Fruit fly (Drosophila melanogaster) Kc167 (cell line): ENCODE data around the gene soti.

Experiments used
- Myc ChIP-seq: fragments of >200 bp; optimal IDR thresholded peaks from 2 replicates; lab custom pipeline; 2017; ENCODE audit warnings: missing external identifiers
- Sin3A ChIP-seq: fragments of >200 bp; optimal IDR thresholded peaks from 2 replicates; lab custom pipeline; 2018; ENCODE audit warnings: missing external identifiers
- h ChIP-seq: fragments of >200 bp; optimal IDR thresholded peaks from 3 replicates; lab custom pipeline; 2018; ENCODE audit warnings: missing external identifiers
- insv ChIP-seq: fragments of >200 bp; optimal IDR thresholded peaks from 3 replicates; lab custom pipeline; 2018; ENCODE audit warnings: missing external identifiers
- psq ChIP-seq: fragments of >200 bp; optimal IDR thresholded peaks from 2 replicates; lab custom pipeline; 2017; ENCODE audit warnings: missing external identifiers
- ttk ChIP-seq: sonication (Bioruptor generic); optimal IDR thresholded peaks from 2 replicates; lab custom pipeline; 2017; ENCODE audit warnings: missing external identifiers

soti gene

DNA sequence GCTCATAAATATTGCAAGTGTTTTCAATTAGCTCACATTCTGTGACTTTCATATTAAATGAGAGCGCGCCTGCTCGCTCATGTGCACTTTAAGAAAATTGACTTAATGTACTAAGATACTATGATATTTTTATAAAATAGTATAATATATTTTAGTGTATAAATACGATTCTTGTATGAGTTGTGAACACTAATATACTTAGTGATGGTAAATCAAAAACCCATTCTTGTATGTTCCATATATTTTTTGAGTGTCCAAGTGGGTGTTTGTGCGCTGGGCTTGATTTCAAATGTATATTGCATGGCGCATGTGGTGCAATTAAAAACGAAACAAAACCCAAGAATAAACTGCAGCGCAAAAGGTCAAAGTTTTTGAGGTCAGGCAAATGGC is 7.7 kb downstream of the soti start:
- TF ChIP-seq psq (lab: Kevin White, UChicago) (no peak), Myc (no peak), Sin3A (lab: Kevin White, UChicago) (no peak), insv (lab: Kevin White, UChicago) (no peak), ttk (lab: Kevin White, UChicago) (no peak), h (lab: Kevin White, UChicago) (no peak)

DNA sequence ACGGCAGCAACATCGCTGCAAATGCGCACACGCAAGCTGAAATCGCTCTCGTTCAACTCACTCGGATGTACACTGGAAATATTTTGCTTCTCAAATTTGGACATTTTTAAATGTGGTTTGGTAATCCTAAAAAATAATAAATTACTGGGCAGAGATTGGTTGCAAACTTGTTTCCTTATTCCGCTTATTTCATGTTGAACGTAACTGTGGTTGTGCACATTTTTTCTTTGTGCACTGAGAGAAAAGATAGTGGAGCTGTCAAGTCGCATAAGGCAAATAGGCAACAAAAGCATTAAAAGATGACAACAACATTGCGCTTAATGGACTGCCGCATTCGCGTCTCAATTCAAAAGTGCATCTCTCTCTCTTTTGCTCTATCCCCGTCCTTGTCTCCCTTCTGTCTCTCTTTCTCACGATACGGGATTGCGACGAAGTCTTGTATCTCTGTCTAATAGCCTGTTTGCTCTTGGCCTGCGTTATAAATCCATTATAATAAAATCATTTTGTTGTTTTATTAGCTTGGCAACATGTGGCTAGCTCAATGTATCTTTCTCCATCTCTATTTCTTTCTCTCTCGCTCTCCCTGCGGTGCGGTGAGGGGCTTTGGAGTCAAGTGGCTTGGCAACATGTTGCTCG is 8.2 kb downstream of the soti start:
- no peak for TF ChIP-seq psq (lab: Kevin White, UChicago)
- no peak for TF ChIP-seq insv (lab: Kevin White, UChicago)
- TF ChIP-seq ttk (lab: Kevin White, UChicago), result no peak
- no peak for TF ChIP-seq Myc
- TF ChIP-seq Sin3A (lab: Kevin White, UChicago), result no peak
- TF ChIP-seq h (lab: Kevin White, UChicago), result no peak

DNA sequence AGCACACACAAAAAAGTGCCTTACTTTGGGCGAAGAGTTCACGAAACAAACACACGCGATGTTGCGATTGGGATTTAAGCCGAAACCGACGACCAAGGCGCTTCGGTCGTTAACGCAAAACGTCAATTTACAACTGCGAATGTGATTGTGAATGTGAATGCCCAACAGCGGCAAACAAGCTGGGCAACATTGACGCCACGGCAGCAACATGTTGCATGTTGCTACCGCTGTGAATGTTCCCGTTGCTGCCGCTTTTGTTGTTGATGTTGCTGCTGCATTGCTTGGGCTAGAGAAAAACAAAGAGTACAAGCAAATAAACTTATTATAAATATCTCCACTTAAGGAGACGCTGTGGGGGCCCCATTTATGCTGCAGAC is 8.7 kb downstream of the soti start, which contains the start of gene NK7.1:
TSS of gene NK7.1 (minus strand) at position 137 of the 377 bp plus-strand sequence.
- TF ChIP-seq Sin3A (lab: Kevin White, UChicago) (no peak), ttk (lab: Kevin White, UChicago) (no peak), Myc (no peak), h (lab: Kevin White, UChicago) (no peak), insv (lab: Kevin White, UChicago) (no peak), psq (lab: Kevin White, UChicago) (no peak)

DNA sequence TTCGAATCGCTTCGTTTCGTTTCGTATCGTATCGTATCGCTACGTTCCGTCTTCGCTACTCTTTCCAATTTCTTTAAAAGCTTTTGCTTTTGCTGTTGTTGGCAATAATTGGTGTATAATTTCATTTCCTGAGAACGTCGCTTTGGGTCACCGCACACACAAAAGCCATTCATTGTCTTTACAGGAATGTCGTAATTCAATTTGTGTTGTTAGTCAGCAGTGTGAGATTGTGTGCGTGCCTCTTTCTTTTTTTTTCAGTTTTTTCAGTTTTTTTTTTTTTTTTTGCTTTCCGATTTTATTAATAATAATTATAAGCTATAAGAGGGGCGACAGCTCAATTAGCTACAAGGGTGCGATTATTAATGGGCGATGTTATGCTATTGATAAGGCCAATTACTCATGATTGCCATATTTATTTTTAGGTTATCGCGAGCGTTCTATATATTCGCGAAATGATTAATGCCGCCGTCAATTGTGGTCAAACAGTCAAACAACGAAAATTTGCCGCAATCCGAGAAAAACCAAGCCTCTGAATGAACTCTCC is 10.3 kb downstream of the soti start:
- TF ChIP-seq insv (lab: Kevin White, UChicago) (no peak), psq (lab: Kevin White, UChicago) (no peak), Myc (no peak), Sin3A (lab: Kevin White, UChicago) (no peak)

DNA sequence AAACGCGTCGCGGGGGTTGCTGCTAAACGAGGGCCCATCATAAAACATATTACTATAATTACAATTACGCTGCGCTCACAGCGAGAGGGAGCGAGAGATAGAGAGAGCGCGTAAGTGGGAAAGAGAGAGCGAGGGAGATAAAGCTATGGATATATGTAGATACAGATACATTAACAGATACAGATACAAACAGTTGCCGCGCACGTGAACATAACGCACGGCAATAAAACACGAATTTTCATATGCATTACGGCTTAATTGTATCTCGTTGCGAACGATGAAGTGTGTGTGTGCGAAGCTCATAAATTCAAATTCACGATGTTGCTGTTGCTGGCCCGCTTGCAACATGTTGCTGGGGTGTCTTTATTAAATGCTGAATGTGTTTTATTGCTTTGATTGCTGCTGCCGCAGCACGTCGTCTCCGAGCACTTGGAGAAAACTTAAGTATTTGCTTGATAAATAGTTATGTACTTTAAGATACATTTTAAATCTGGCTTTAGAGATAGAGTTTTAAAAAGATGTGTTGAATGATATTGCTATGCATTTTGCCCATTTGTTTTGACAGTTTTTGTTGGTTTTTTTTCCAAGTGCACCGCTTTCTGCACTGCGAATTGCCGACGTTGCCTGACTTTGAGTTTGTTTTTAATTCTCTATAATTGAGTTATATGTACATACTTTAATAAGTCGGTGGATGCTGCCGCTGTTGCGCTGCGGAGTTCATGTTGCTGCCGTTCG is 11.1 kb downstream of the soti start:
- TF ChIP-seq Sin3A (lab: Kevin White, UChicago), result no peak
- TF ChIP-seq Myc, result no peak
- no peak for TF ChIP-seq psq (lab: Kevin White, UChicago)
- no peak for TF ChIP-seq ttk (lab: Kevin White, UChicago)
- no peak for TF ChIP-seq h (lab: Kevin White, UChicago)
- TF ChIP-seq insv (lab: Kevin White, UChicago), result no peak

DNA sequence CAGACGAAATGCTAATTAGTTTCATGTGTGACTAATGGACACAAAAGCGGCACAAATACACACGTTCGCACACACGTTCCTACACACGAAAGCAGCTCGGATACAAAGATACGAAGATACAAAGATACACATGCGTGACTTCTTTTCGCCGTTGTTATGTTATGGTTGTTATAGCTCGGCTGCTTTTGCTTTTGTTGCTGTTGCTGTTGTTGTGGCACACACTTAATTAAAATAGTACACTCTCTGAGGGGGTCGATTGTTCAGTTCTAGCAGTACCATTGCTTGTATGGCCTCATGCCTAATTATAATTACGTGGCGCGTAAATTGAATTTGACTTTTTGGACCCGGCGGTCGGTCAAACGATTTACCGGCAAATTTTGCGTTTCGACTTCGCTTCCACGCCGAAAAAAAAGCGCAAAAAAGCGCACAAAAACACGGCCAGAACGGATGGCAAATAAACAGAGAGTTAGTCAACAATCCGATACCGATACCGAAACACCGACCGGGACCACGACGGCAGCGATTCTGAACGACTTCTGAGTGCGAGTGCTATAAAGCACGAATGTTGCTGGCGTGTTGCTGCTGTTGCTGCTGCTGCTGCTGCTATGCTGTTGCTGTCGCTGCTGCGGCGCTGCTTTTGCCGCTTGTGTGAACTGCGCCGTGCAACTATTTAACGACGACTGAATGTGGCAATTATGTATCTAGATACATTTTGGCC is 11.9 kb downstream of the soti start:
- TF ChIP-seq h (lab: Kevin White, UChicago) (no peak), insv (lab: Kevin White, UChicago) (no peak), Myc (no peak), Sin3A (lab: Kevin White, UChicago) (no peak), ttk (lab: Kevin White, UChicago) (no peak)

DNA sequence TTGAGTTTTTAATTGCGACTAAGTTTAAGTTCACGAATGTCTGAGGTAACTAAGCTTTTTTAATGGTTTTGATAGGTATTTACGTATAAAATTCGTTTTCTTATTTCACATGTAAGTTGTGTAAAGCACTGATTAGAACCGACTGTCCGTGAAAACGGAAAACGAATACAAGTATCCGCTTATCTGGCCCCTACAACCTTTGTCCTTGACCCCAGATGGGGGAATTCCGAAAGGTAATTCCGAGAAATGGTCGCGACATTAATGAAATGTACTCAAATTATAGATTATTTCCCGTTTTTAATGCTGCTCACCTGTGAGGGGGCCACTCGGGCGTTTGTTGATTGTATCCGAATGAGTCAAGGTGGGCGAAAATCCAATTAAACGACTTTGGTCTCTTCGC is 14.6 kb downstream of the soti start:
- no peak for TF ChIP-seq Myc
- no peak for TF ChIP-seq ttk (lab: Kevin White, UChicago)
- no peak for TF ChIP-seq insv (lab: Kevin White, UChicago)
- no peak for TF ChIP-seq Sin3A (lab: Kevin White, UChicago)
- no peak for TF ChIP-seq h (lab: Kevin White, UChicago)
- TF ChIP-seq psq (lab: Kevin White, UChicago), result no peak

DNA sequence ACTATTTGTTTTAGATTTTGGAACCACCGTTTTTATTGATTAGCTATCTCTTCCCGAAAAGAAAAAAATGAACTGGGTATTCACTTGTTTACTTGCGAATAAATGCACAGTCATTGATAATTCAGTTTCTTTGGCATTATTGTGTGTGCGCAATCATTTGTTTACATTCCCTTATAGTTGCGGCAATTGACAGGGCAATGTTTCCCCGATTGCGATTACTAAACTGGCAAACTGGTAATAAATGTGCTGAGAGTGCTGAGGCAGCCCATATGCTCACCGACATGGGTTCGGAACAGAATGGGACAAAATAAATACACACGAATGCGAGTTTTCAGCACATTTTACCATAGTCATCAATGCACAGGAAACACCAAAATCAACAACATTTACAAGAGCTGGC is 15.6 kb downstream of the soti start:
- no peak for TF ChIP-seq Myc
- no peak for TF ChIP-seq Sin3A (lab: Kevin White, UChicago)
- TF ChIP-seq psq (lab: Kevin White, UChicago), result no peak
- TF ChIP-seq h (lab: Kevin White, UChicago), result no peak
- no peak for TF ChIP-seq insv (lab: Kevin White, UChicago)
- TF ChIP-seq ttk (lab: Kevin White, UChicago), result no peak

DNA sequence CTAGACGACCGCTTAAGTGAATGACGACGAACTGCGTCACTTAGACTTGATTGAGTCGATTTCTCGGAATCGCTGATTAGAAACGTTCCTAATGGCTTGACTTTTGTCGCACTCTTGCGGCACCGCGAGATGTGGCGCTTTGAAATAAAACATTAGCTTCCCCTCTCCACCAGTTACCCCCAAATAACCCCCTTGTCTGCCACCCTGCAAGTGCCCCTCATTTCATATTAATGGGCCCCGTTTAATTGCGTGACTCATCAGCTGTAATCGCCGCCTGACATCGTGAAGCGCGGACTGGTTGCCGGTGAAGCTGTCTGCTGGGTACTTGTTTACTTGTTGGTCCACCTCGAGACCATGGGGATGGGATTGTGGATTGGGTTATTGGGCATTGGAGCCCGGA is 17.3 kb downstream of the soti start:
- no peak for TF ChIP-seq insv (lab: Kevin White, UChicago)
- TF ChIP-seq Sin3A (lab: Kevin White, UChicago), result no peak
- no peak for TF ChIP-seq psq (lab: Kevin White, UChicago)
- TF ChIP-seq h (lab: Kevin White, UChicago), result no peak
- TF ChIP-seq ttk (lab: Kevin White, UChicago), result no peak
- no peak for TF ChIP-seq Myc

DNA sequence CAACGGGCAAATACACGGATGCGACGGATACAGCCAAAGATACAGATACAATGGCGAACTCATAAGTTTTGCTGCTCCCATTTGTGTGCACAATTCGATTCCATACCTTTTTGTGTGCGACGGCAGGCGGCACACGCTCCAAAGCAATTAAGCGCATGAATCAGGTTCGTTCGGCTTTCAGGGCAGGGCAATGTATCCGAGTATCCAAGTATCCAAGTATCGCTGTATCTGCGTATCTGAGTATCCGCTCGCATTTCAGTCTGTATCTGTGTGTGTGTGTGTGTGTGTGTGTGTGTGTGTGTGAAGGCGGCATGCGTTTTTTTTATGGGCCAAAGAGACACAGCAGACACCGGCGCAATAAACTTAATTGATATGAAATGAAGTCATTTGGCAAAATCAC is 18.3 kb downstream of the soti start:
- TF ChIP-seq Sin3A (lab: Kevin White, UChicago) (no peak), h (lab: Kevin White, UChicago) (no peak), psq (lab: Kevin White, UChicago) (no peak), Myc (no peak), ttk (lab: Kevin White, UChicago) (no peak), insv (lab: Kevin White, UChicago) (no peak)

DNA sequence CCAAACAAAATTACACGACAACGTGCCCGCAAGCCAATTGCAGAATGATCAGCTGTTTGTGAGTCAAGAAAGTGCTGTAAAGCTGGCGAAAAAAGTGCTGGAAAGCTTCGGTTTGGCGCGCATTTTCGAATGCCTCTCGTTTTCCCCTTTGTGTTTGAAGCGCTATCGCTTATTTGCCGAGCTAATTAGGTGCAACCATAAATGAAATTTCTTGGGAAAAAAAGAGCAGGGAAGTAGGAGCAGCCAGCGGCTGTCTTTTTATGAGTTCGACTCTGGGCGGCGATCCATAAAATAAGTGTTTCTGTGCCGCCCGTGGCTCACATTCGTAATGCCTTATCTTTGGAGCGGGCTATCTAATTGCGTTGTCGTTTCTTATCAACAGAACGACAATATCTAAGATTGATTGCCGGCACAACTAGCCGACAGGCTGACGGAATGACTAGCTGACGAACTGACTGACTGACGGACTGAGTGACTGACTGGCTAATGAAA is 19.7 kb downstream of the soti start, which contains the start of gene Dnaaf5:
TSS of gene Dnaaf5 (minus strand) at position 46 of the 492 bp plus-strand sequence.
- TF ChIP-seq ttk (lab: Kevin White, UChicago) (no peak), insv (lab: Kevin White, UChicago) (no peak), h (lab: Kevin White, UChicago) (no peak), psq (lab: Kevin White, UChicago) (no peak), Myc (no peak), Sin3A (lab: Kevin White, UChicago) (no peak)
